Fruit fly (Drosophila melanogaster) whole organism, pupa: ENCODE data around the gene Coq7.
A peak's percentile ranks its signal among the peaks of the same experiment; 100 is the strongest.

Experiments
- CG10348 ChIP-seq: fragments of 200-800 bp; sonication (Bioruptor generic); IDR thresholded peaks from 2 replicates; pipeline ENCODE4 v1.3.6; 2022; ENCODE audit warnings: missing biosample characterization, missing genetic modification characterization
- CG12605 ChIP-seq: fragments of 200-800 bp; sonication (Bioruptor generic); IDR thresholded peaks from 2 replicates; pipeline ENCODE4 v1.3.6; 2022; ENCODE audit warnings: missing biosample characterization, missing genetic modification characterization
- CG13204 ChIP-seq: fragments of 200-800 bp; sonication (Bioruptor generic); optimal IDR thresholded peaks from 2 replicates; lab custom pipeline; 2018; ENCODE audit warnings: missing biosample characterization, mild to moderate bottlenecking, missing genetic modification characterization, moderate library complexity
- CG14655 ChIP-seq: fragments of 200-800 bp; sonication (Bioruptor generic); optimal IDR thresholded peaks from 3 replicates; lab custom pipeline; 2017; ENCODE audit warnings: mild to moderate bottlenecking, missing biosample characterization, missing genetic modification reagents, missing genetic modification characterization
- CG15710 ChIP-seq: fragments of 200-800 bp; sonication (Bioruptor generic); optimal IDR thresholded peaks from 2 replicates; lab custom pipeline; 2018; ENCODE audit warnings: missing biosample characterization, mild to moderate bottlenecking, missing genetic modification characterization, moderate library complexity
- CG17806 ChIP-seq: fragments of 200-800 bp; sonication (Bioruptor generic); optimal IDR thresholded peaks from 2 replicates; lab custom pipeline; 2018; ENCODE audit warnings: missing biosample characterization, mild to moderate bottlenecking, missing genetic modification characterization, moderate library complexity
- CG32121 ChIP-seq: fragments of 200-800 bp; sonication (Bioruptor generic); IDR thresholded peaks from 2 replicates; pipeline ENCODE4 v1.3.6; 2022; ENCODE audit warnings: missing biosample characterization, missing genetic modification characterization
- CG34367 ChIP-seq: fragments of 200-800 bp; sonication (Bioruptor generic); optimal IDR thresholded peaks from 2 replicates; lab custom pipeline; 2018; ENCODE audit warnings: missing biosample characterization, mild to moderate bottlenecking, missing genetic modification characterization
- CG4496 ChIP-seq: fragments of 200-800 bp; sonication (Bioruptor generic); IDR thresholded peaks from 3 replicates; pipeline ENCODE4 v1.3.6; 2022; ENCODE audit warnings: missing biosample characterization, missing genetic modification characterization
- CG8159 ChIP-seq: fragments of 200-800 bp; sonication (Bioruptor generic); optimal IDR thresholded peaks from 3 replicates; lab custom pipeline; 2018; ENCODE audit warnings: missing biosample characterization, mild to moderate bottlenecking, missing genetic modification characterization, moderate library complexity
- CG8301 ChIP-seq: fragments of 200-800 bp; sonication (Bioruptor generic); optimal IDR thresholded peaks from 2 replicates; lab custom pipeline; 2018; ENCODE audit warnings: missing biosample characterization, mild to moderate bottlenecking, missing genetic modification characterization
- CG9948 ChIP-seq: fragments of 200-800 bp; sonication (Bioruptor generic); optimal IDR thresholded peaks from 2 replicates; lab custom pipeline; 2018; ENCODE audit warnings: missing biosample characterization, mild to moderate bottlenecking, missing genetic modification characterization, moderate library complexity
- D1 ChIP-seq: fragments of 200-800 bp; sonication (Bioruptor generic); optimal IDR thresholded peaks from 2 replicates; lab custom pipeline; 2018; ENCODE audit warnings: missing biosample characterization, mild to moderate bottlenecking, missing genetic modification characterization, moderate library complexity
- EcR ChIP-seq: fragments of 200-800 bp; sonication (Bioruptor generic); optimal IDR thresholded peaks from 3 replicates; lab custom pipeline; 2019; ENCODE audit warnings: missing biosample characterization, missing genetic modification characterization, mild to moderate bottlenecking, moderate library complexity, missing genetic modification reagents
- Ets98B ChIP-seq: fragments of 200-800 bp; sonication (Bioruptor generic); IDR thresholded peaks from 2 replicates; pipeline ENCODE4 v1.3.6; 2022; ENCODE audit warnings: missing biosample characterization, missing genetic modification characterization
- Pif1A ChIP-seq: fragments of 200-800 bp; sonication (Bioruptor generic); optimal IDR thresholded peaks from 3 replicates; lab custom pipeline; 2016; ENCODE audit warnings: missing biosample characterization, missing genetic modification characterization
- Pif1B ChIP-seq: fragments of 200-800 bp; sonication (Bioruptor generic); optimal IDR thresholded peaks from 3 replicates; lab custom pipeline; 2016; ENCODE audit warnings: missing biosample characterization, missing genetic modification characterization
- Snoo ChIP-seq: fragments of 200-800 bp; sonication (Bioruptor generic); optimal IDR thresholded peaks from 3 replicates; lab custom pipeline; 2017; ENCODE audit warnings: missing biosample characterization, mild to moderate bottlenecking, missing genetic modification characterization, inconsistent platforms
- fd96Ca ChIP-seq: fragments of 200-800 bp; sonication (Bioruptor generic); IDR thresholded peaks from 3 replicates; pipeline ENCODE4 v1.3.6; 2022; ENCODE audit warnings: missing biosample characterization, missing genetic modification characterization
- gl ChIP-seq: fragments of 200-800 bp; sonication (Bioruptor generic); optimal IDR thresholded peaks from 2 replicates; lab custom pipeline; 2018; ENCODE audit warnings: missing biosample characterization, mild to moderate bottlenecking, missing genetic modification characterization
- rn ChIP-seq: fragments of 200-800 bp; sonication (Bioruptor generic); IDR thresholded peaks from 2 replicates; pipeline ENCODE4 v1.3.6; 2022; ENCODE audit warnings: missing biosample characterization, missing genetic modification characterization

The Coq7 gene

DNA sequence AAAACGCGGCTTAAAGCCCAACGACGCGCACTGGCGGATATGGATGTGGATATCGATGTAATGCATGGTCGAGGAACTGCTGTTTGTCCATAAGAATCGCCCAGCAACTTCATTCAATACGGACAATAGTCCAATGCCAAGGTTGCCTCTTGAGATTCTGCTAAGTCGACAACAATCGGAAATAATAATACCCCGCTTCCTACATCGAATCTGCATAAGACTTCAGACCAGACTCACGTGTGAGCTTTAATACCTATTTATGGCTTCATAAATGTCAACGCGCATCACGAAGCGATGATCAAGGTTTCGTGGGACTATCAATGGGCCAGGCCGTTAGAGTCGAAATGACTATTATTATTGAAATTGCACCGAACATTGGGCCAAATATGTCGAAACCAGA, 19.1 kb upstream of the Coq7 start:
- TF ChIP-seq CG8159 (tag; lab: Kevin White, UChicago) (no peak), Pif1B (no peak), CG14655 (GFP tag; lab: Kevin White, UChicago) (no peak), EcR (GFP tag; lab: Kevin White, UChicago) (no peak), gl (tag; lab: Kevin White, UChicago) (no peak)

DNA sequence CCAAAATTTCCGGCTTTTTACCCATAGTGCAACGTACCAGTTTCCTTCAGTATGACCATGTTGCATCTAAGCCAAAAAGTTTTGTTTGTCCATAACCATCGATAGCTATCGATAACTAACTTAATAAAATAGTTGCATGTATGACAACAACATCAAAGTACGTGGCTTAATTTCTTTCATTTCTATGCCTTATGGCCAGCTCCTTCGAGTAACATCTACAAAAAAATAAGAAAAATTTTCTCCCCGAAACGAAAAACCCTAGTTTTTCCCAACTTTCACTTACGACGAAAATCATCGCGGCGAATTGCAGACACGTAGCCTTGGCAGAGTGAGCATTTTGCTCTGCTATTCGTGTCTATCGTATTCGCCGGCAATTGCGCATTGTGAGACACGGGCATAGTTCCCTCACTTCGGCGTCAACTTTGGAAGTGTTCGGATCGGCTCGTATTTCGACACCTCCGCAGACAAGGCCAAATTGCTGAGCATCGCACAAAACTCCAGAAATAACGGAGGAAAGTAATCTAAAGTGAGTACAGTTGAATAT, 14.8 kb upstream of the Coq7 start, which contains the start of gene sov:
Gene sov (plus strand): TSS at position 148 of the 544 bp plus-strand sequence.
- TF ChIP-seq CG8301 (tag; lab: Kevin White, UChicago), result no peak
- TF ChIP-seq CG4496 (GFP tag; lab: Robert Waterston, UW), result 0 out of 3 replicates have a peak, but pooled peaks have one; percentile 28

DNA sequence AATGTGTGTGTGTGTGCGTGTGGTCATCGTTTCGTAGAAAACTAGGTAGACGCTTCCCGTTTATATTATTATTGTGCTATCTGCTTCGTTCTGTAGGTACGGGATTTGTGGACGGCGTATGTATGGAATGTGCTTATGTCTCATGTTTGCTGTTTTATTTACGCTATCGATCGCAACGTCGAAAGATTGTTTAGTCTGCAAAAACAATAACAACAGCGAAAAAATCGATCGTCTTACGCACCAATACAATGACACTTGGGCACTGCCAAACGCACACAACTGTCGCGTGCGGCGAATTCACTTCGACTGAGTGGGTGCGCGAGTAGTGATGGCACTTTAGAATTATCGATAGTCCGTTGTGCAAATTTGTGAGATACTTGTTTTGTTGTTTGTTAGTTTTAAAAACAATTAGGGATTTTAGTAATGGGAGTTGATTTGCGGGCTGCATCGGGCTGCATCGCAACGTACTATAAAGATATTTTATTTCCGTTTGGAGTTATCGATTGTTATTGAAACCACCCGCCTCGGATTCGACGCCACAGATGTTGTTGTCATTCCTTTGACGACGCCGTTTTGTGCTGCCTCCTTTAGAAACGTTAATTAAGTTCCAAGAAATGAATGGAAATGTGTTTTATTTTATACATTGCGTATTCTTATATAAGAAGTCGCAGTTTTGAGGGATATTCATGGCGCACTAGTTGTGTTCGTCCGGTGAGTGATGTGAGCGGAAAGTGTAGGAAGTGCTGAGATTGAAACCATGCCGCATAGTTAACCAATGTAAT, 11.7 kb upstream of the Coq7 start:
- no peak for TF ChIP-seq CG32121 (GFP tag; lab: Robert Waterston, UW)
- no peak for TF ChIP-seq CG8301 (tag; lab: Kevin White, UChicago)
- no peak for TF ChIP-seq Pif1A (GFP tag; lab: Kevin White, UChicago)
- TF ChIP-seq rn (GFP tag; lab: Robert Waterston, UW), result no peak
- TF ChIP-seq Ets98B (GFP tag; lab: Robert Waterston, UW), result peak; percentile 33; the same call in 1 of the 2 replicates
- no peak for TF ChIP-seq CG15710
- no peak for TF ChIP-seq CG10348
- no peak for TF ChIP-seq CG8159 (tag; lab: Kevin White, UChicago)
- TF ChIP-seq CG4496 (GFP tag; lab: Robert Waterston, UW), result 0 out of 3 replicates have a peak, but pooled peaks have one; percentile 30
- no peak for TF ChIP-seq CG13204
- no peak for TF ChIP-seq CG34367 (tag; lab: Kevin White, UChicago)
- no peak for TF ChIP-seq fd96Ca
- TF ChIP-seq EcR (GFP tag; lab: Kevin White, UChicago), result peak; percentile 16
- no peak for TF ChIP-seq D1
- no peak for TF ChIP-seq CG14655 (GFP tag; lab: Kevin White, UChicago)
- no peak for TF ChIP-seq Snoo (tag; lab: Kevin White, UChicago)
- TF ChIP-seq Pif1B, result no peak
- TF ChIP-seq CG17806, result no peak

DNA sequence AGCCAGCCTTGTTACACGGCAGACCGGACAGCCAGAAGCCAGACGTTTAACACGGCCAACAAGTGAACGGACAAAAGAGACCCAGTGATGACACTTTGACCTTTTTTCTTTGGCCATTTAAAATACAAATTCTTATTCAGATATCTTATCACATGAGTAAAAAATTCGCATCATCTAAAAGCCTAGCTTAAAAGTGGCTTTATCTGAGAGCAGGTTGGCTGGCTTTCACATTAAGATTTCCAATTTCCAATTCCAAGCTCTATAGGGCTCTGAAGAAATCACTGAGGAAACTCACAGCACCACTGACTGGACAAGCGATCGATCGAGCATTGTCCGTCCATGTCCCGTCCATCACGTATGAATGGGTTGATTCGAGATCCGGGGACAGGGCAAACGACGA, 4.6 kb downstream of the Coq7 start:
- TF ChIP-seq CG13204, result no peak
- peak; percentile 53 for TF ChIP-seq EcR (GFP tag; lab: Kevin White, UChicago)
- TF ChIP-seq CG17806, result peak; percentile 8
- no peak for TF ChIP-seq CG32121 (GFP tag; lab: Robert Waterston, UW)
- peak; percentile 15 for TF ChIP-seq CG9948 (tag; lab: Kevin White, UChicago)
- TF ChIP-seq Pif1A (GFP tag; lab: Kevin White, UChicago), result no peak
- TF ChIP-seq CG15710, result peak; percentile 40
- TF ChIP-seq CG4496 (GFP tag; lab: Robert Waterston, UW), result no peak
- peak; percentile 58 for TF ChIP-seq Snoo (tag; lab: Kevin White, UChicago)
- peak; percentile 49 for TF ChIP-seq CG8159 (tag; lab: Kevin White, UChicago)
- no peak for TF ChIP-seq CG10348
- TF ChIP-seq, all 21 proteins: peak for 6

DNA sequence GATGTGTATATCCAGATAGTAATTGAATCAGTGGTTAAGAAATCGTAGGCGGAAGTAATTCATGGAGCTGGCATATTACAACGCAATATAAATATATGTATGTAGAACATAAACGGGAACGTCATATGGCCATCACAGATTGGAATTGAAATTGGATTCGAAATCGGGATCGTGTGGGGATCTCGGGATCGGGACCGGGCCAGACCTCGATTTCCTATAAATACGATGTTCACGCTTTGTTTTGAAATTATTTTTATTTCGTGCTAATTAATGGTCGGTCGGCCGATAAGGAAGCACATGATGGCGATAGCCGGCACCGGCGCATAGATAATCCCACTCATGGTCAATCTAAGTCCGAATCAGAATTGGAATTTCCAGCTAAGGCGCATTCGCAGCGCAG, 5.2 kb downstream of the Coq7 start:
- no peak for TF ChIP-seq gl (tag; lab: Kevin White, UChicago)
- no peak for TF ChIP-seq CG9948 (tag; lab: Kevin White, UChicago)
- TF ChIP-seq CG4496 (GFP tag; lab: Robert Waterston, UW), result no peak
- no peak for TF ChIP-seq CG14655 (GFP tag; lab: Kevin White, UChicago)

DNA sequence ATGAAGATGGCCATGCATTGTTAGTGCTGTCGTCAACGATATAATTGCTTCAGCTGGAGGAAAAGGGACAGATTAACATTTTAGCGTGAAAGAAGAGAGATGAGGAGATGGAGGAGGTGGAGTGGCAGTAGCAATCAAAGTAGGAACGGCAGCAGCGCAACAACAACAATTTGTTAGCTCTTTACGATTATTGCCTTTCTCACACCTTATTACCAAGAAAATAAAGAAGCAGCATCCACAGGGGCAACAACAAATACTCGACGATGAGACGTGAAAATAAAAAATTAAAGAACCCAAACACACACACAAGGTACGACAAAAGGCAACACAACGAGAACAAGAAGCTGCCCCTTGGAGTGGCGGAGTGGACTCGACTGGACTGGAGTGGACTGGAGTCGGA, 5.9 kb downstream of the Coq7 start:
- TF ChIP-seq Snoo (tag; lab: Kevin White, UChicago), result no peak
- TF ChIP-seq EcR (GFP tag; lab: Kevin White, UChicago), result peak; percentile 8
- TF ChIP-seq, all 21 proteins: peak for 1

DNA sequence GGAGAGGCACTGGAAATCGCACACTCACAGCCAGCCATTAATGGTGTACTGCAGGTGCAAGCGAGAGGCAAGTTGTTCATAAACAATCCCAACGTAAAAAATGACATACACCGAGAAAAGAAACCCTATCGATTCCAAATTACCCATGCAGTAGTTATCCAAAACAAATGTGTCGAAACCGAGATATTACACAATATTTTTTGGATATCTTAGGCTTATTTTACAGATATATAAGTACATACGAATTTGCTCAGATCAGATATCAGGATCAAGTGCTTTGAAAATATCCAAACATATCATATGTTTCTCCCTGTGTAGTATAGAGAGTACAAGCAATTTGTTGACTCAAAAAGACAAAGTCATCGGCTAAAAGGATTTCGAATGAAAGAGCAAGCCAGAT, 6.4 kb downstream of the Coq7 start:
- TF ChIP-seq CG34367 (tag; lab: Kevin White, UChicago) (peak; percentile 94), gl (tag; lab: Kevin White, UChicago) (peak; percentile 85), CG12605 (GFP tag; lab: Robert Waterston, UW) (peak; percentile 71), CG17806 (peak; percentile 94), Pif1B (peak; percentile 87), CG14655 (GFP tag; lab: Kevin White, UChicago) (peak; percentile 90), CG8301 (tag; lab: Kevin White, UChicago) (peak; percentile 86), CG4496 (GFP tag; lab: Robert Waterston, UW) (peak; percentile 86), CG10348 (no peak), CG8159 (tag; lab: Kevin White, UChicago) (peak; percentile 95), fd96Ca (peak; percentile 57; the same call in 2 of the 3 replicates), CG15710 (peak; percentile 93), Snoo (tag; lab: Kevin White, UChicago) (peak; percentile 78), CG9948 (tag; lab: Kevin White, UChicago) (peak; percentile 95), CG32121 (GFP tag; lab: Robert Waterston, UW) (no peak), Pif1A (GFP tag; lab: Kevin White, UChicago) (peak; percentile 88), rn (GFP tag; lab: Robert Waterston, UW) (peak; percentile 53), Ets98B (GFP tag; lab: Robert Waterston, UW) (peak; percentile 60), EcR (GFP tag; lab: Kevin White, UChicago) (no peak), D1 (peak; percentile 60), CG13204 (peak; percentile 67)
